Worm (Caenorhabditis elegans) whole organism, midembryonic: ENCODE measurements around the gene folr-1.

Source experiments
- flt-1 ChIP-seq: fragments of 200-800 bp; sonication (Bioruptor generic); IDR thresholded peaks from 2 replicates; pipeline ENCODE4 v1.3.6; 2022; ENCODE audit warnings: missing genetic modification characterization, missing compliant biosample characterization
- med-1 ChIP-seq: sonication (generic microtip); optimal IDR thresholded peaks from 2 replicates; lab custom pipeline; 2017; ENCODE audit warnings: missing genetic modification characterization, mild to moderate bottlenecking, missing compliant biosample characterization, antibody characterized with exemption, missing genetic modification reagents; ENCODE audit not compliant: insufficient read depth
- ref-1 ChIP-seq: fragments of 200-800 bp; sonication (Bioruptor generic); conservative IDR thresholded peaks from 2 replicates; pipeline ENCODE4 v1.3.6; 2022; ENCODE audit warnings: missing genetic modification reagents, missing genetic modification characterization, missing compliant biosample characterization
- ztf-23 ChIP-seq: fragments of 200-800 bp; sonication (Bioruptor generic); IDR thresholded peaks from 2 replicates; pipeline ENCODE4 v1.3.6; 2022; ENCODE audit warnings: missing genetic modification reagents, missing genetic modification characterization, missing compliant biosample characterization
- ztf-29 ChIP-seq: fragments of 200-800 bp; sonication (Bioruptor generic); IDR thresholded peaks from 2 replicates; pipeline ENCODE4 v1.3.6; 2022; ENCODE audit warnings: missing genetic modification reagents, missing genetic modification characterization, missing compliant biosample characterization

DNA sequence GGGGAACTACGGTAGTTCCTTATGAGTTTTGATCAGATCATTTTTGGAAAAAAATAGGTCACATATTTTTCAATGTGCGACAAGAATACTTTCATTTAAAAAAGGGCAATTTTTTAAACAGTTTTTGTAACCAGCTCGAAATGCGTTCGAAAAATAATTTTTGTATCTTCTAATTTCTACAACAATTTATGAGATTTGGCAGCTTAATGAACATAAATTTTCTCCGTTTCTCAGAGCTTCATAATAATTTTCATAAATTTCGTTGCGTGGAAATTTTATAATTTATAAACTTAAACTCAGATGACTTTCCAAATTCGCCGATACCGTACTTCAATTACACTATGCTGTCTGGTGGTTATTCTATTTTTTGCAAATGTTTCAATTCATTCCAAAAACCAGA, 24.3 kb upstream of the folr-1 start, which contains the start of gene F21G4.3:
- TF ChIP-seq ref-1 (GFP tag; lab: Robert Waterston, UW) (no peak), flt-1 (GFP tag; lab: Robert Waterston, UW) (no peak), ztf-29 (no peak), med-1 (GFP tag; lab: Kevin White, UChicago) (no peak), ztf-23 (GFP tag; lab: Robert Waterston, UW) (no peak)
